Worm (Caenorhabditis elegans): ENCODE results near the gene M02D8.7.

Gene M02D8.7

DNA sequence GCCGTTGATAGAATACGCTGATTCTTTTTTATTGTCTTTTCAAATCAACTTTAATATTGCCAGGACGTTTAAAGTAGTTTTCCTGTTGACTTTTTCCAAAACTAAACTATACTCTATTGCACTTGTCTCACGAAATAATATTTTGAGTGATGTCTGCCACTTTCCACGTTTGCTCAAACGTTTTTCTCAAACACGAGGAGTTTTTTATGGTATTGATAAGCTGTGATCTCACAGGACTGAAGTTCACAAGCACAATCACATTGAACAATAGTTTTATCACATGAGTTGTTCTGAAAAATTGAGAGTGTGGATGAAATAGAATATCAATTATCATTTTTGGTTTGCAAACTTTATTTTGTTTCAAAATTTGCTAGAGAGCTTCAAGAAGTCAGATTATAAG lies 22.9 kb downstream of the M02D8.7 start:
- TF ChIP-seq hnd-1 (tag; optimal IDR thresholded peaks at IDR 0.05) (no peak), sea-1 (GFP tag; conservative IDR thresholded peaks at IDR 0.05) (no peak), F13C5.2 (tag; optimal IDR thresholded peaks at IDR 0.05) (no peak)

DNA sequence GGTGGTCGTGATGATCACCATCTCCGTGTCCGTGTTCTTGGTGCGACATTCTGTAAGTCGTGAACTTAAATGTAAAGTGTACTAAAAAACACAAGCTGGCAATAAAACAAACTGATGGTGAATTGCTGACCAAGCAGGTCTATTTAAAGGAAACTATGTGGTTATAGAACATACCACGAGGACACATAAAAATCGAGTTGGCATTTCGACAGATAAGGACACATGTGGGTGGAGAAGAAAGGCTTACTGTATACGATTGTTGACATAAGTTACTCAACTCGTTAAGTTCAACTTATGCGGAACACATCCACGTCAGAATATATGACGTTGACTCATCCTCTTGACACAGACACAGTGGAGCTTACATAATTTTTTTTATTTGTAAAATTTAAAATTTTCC lies 23.9 kb downstream of the M02D8.7 start, which contains the start of gene F53A9.8:
TSS of gene F53A9.8 (minus strand) at position 49 of the 400 bp plus-strand sequence.
- TF ChIP-seq pes-1 (GFP tag; IDR thresholded peaks at IDR 0.05) (no peak), hmbx-1 (tag; optimal IDR thresholded peaks at IDR 0.05) (no peak), B0310.2 (tag; optimal IDR thresholded peaks at IDR 0.05) (no peak), tbx-11 (GFP tag; IDR thresholded peaks at IDR 0.05) (no peak)

DNA sequence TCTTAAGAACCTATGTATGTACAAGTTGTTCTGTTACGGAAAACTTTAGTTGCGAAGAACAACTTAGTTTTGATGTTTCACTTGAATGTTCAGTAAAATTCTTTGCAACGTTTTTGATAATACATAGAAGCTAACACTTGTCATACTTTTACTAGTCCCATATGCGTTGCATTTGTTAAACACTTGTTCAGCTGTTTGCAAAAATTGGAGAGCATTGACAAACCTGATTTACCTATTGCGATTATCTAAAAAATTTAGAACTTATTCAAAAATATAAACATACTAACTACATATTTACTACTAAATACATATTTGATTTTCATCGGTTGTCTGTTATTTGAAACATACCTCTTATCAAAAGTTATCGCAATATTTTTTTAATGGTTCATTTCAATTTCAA lies 24.6 kb downstream of the M02D8.7 start:
- TF ChIP-seq tbx-37 (GFP tag; conservative IDR thresholded peaks at IDR 0.05): no peak
- no peak for TF ChIP-seq ceh-36 (tag; optimal IDR thresholded peaks at IDR 0.05)
- no peak for TF ChIP-seq ama-1 (optimal IDR thresholded peaks at IDR 0.05)
- TF ChIP-seq hmg-4 (GFP tag; optimal IDR thresholded peaks at IDR 0.05): no peak
- no peak for TF ChIP-seq tbx-11 (GFP tag; IDR thresholded peaks at IDR 0.05)
- no peak for TF ChIP-seq hnd-1 (tag; optimal IDR thresholded peaks at IDR 0.05)
- TF ChIP-seq tra-4 (tag; optimal IDR thresholded peaks at IDR 0.05): no peak
- TF ChIP-seq flt-1 (GFP tag; IDR thresholded peaks at IDR 0.05): no peak
- no peak for TF ChIP-seq sea-1 (GFP tag; conservative IDR thresholded peaks at IDR 0.05)
- TF ChIP-seq ceh-13 (GFP tag; optimal IDR thresholded peaks at IDR 0.05): no peak
- no peak for TF ChIP-seq hmbx-1 (tag; optimal IDR thresholded peaks at IDR 0.05)
- no peak for TF ChIP-seq B0310.2 (tag; optimal IDR thresholded peaks at IDR 0.05)
- no peak for TF ChIP-seq ets-7 (tag; optimal IDR thresholded peaks at IDR 0.05)
- TF ChIP-seq F13C5.2 (tag; optimal IDR thresholded peaks at IDR 0.05): no peak
- no peak for TF ChIP-seq pes-1 (GFP tag; IDR thresholded peaks at IDR 0.05)

DNA sequence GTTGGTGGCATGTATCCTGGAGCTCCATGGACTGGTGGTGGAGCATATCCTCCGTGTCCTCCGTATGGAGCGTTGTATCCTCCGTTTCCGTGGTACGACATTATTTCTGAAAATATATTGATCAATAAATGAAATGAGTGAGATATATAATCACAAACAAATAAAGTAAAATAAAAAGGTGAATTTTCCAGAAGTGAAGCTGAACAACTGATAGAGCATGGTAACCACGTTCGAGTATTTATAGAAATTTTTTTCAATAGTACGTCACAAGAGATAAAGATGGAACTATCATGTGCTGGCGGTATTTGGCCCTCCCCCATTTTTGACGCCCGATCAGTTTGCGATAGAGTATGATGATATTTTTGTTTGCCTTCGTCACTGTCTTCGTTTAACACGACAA lies 26.0 kb downstream of the M02D8.7 start, which contains the start of gene F53A9.7:
TSS of gene F53A9.7 (minus strand) at position 101 of the 400 bp plus-strand sequence.
- TF ChIP-seq tra-4 (tag; optimal IDR thresholded peaks at IDR 0.05) (no peak), ama-1 (optimal IDR thresholded peaks at IDR 0.05) (no peak), hmg-4 (GFP tag; optimal IDR thresholded peaks at IDR 0.05) (no peak), hmbx-1 (tag; optimal IDR thresholded peaks at IDR 0.05) (no peak), tbx-37 (GFP tag; conservative IDR thresholded peaks at IDR 0.05) (no peak), F13C5.2 (tag; optimal IDR thresholded peaks at IDR 0.05) (no peak), pes-1 (GFP tag; IDR thresholded peaks at IDR 0.05) (no peak), ceh-36 (tag; optimal IDR thresholded peaks at IDR 0.05) (no peak), B0310.2 (tag; optimal IDR thresholded peaks at IDR 0.05) (no peak)

DNA sequence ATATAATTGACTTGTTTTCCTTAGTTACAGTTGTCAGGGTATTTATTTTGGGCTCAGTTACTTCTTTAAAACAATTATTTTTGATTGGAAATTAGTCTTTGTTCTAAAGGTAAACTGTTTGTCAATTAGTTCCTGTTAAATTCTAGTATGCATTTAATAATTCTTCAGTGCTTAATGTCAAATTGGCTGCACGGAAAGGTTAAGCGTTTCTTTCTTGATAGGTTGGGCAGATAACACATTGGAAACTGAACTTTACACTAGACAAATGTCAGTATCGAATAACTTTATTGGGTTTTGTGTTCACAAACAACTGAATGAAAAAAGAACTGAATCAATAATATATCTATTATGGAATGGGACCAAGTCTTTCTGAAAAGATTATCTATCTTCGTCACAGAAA lies 28.0 kb downstream of the M02D8.7 start:
- TF ChIP-seq scrt-1 (GFP tag; IDR thresholded peaks at IDR 0.05): no peak
- no peak for TF ChIP-seq tra-4 (tag; optimal IDR thresholded peaks at IDR 0.05)
- TF ChIP-seq hmg-4 (GFP tag; optimal IDR thresholded peaks at IDR 0.05): no peak
- no peak for TF ChIP-seq pes-1 (GFP tag; IDR thresholded peaks at IDR 0.05)
- no peak for TF ChIP-seq ceh-13 (GFP tag; optimal IDR thresholded peaks at IDR 0.05)
- TF ChIP-seq hmbx-1 (tag; optimal IDR thresholded peaks at IDR 0.05): no peak
- TF ChIP-seq tbx-11 (GFP tag; IDR thresholded peaks at IDR 0.05): no peak
- TF ChIP-seq B0310.2 (tag; optimal IDR thresholded peaks at IDR 0.05): no peak
- TF ChIP-seq ama-1 (optimal IDR thresholded peaks at IDR 0.05): no peak
- no peak for TF ChIP-seq ets-7 (tag; optimal IDR thresholded peaks at IDR 0.05)
- TF ChIP-seq hnd-1 (tag; optimal IDR thresholded peaks at IDR 0.05): no peak
- no peak for TF ChIP-seq ceh-36 (tag; optimal IDR thresholded peaks at IDR 0.05)
- TF ChIP-seq flt-1 (GFP tag; IDR thresholded peaks at IDR 0.05): no peak
- TF ChIP-seq tbx-37 (GFP tag; conservative IDR thresholded peaks at IDR 0.05): no peak
- TF ChIP-seq F13C5.2 (tag; optimal IDR thresholded peaks at IDR 0.05): no peak
- TF ChIP-seq aly-1 (tag; optimal IDR thresholded peaks at IDR 0.05): no peak
- TF ChIP-seq sea-1 (GFP tag; conservative IDR thresholded peaks at IDR 0.05): no peak

DNA sequence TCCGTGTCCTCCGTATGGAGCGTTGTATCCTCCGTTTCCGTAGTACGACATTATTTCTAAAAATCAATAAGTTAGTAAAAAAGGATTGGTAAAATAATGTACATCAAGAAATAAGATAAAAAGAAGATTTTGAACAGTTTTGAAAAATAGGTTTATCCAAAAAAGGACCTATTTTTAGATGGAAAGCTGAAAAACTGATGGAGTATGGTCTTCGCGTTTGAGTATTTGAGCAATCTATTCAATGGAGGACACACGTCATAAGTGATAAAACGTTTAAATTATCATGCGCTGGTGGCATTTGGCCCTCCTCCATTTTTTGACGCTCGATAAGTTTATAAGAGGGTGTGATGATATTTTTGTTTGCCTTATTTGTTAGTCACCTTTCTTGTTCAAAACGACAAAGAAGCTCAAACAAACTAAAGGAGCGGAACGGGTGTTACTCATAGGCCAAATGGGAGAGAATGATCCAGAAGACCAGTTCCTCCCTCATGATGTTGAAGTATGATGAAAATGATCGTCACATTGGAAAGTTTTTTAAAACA lies 29.0 kb downstream of the M02D8.7 start, which contains the start of gene F53A9.6:
TSS of gene F53A9.6 (minus strand) at position 51 of the 542 bp plus-strand sequence.
- TF ChIP-seq flt-1 (GFP tag; IDR thresholded peaks at IDR 0.05) (no peak), tra-4 (tag; optimal IDR thresholded peaks at IDR 0.05) (no peak), ceh-36 (tag; optimal IDR thresholded peaks at IDR 0.05) (no peak), hmg-4 (GFP tag; optimal IDR thresholded peaks at IDR 0.05) (no peak), aly-1 (tag; optimal IDR thresholded peaks at IDR 0.05) (no peak), pes-1 (GFP tag; IDR thresholded peaks at IDR 0.05) (no peak)

DNA sequence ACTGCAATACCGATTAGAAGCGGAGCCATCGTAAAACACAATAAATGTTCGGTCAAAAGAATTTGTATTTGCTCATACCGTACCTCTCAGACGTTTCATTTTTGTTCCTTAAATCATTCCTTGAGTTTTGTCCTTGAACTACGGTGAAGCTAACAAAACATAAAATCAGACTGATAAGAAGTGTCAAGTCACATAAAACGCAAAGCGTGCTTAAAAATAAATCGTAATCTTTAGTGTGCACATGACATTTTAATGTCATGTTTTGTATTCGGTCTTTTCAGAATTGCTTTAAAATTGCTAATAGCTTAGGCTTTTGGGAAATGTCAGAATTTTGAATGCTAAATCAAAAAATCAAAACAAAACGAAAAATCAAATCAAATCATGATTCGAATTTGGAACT lies 30.1 kb downstream of the M02D8.7 start:
- TF ChIP-seq ets-7 (tag; optimal IDR thresholded peaks at IDR 0.05): no peak
- no peak for TF ChIP-seq F13C5.2 (tag; optimal IDR thresholded peaks at IDR 0.05)
- no peak for TF ChIP-seq hnd-1 (tag; optimal IDR thresholded peaks at IDR 0.05)
- TF ChIP-seq flt-1 (GFP tag; IDR thresholded peaks at IDR 0.05): no peak
- no peak for TF ChIP-seq tbx-37 (GFP tag; conservative IDR thresholded peaks at IDR 0.05)
- no peak for TF ChIP-seq ama-1 (optimal IDR thresholded peaks at IDR 0.05)
- no peak for TF ChIP-seq scrt-1 (GFP tag; IDR thresholded peaks at IDR 0.05)
- no peak for TF ChIP-seq hmg-4 (GFP tag; optimal IDR thresholded peaks at IDR 0.05)
- no peak for TF ChIP-seq sea-1 (GFP tag; conservative IDR thresholded peaks at IDR 0.05)
- no peak for TF ChIP-seq tbx-11 (GFP tag; IDR thresholded peaks at IDR 0.05)
- TF ChIP-seq ceh-36 (tag; optimal IDR thresholded peaks at IDR 0.05): no peak
- TF ChIP-seq pes-1 (GFP tag; IDR thresholded peaks at IDR 0.05): no peak
- no peak for TF ChIP-seq ceh-13 (GFP tag; optimal IDR thresholded peaks at IDR 0.05)
- TF ChIP-seq hmbx-1 (tag; optimal IDR thresholded peaks at IDR 0.05): no peak
- TF ChIP-seq tra-4 (tag; optimal IDR thresholded peaks at IDR 0.05): no peak
- TF ChIP-seq B0310.2 (tag; optimal IDR thresholded peaks at IDR 0.05): no peak
- no peak for TF ChIP-seq aly-1 (tag; optimal IDR thresholded peaks at IDR 0.05)

DNA sequence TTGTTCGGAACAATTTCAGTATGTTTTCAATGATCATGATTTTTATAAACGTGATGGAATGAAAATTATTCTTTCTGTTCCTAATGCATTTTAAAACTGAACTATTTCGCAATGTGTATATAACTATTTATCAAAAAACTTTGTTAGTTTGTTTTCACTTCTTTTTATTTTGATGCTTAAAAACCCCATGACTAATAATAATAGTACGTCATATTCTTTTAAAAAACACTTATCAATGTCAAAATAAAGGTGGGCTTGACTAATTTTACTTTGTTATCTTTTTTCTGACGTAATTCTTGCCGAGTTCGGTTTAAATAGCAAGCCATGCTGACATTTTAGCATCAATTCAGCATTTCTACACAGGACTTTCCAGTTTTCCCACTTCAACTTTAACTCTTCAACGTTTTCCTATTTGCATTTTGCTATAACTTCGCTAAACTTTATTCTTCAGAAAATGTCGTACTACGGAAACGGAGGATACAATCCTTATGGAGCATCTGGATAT lies 31.6 kb downstream of the M02D8.7 start, which contains the start of gene F53A9.1:
TSS of gene F53A9.1 (plus strand) at position 455 of the 505 bp plus-strand sequence.
- TF ChIP-seq F13C5.2 (tag; optimal IDR thresholded peaks at IDR 0.05) (no peak), B0310.2 (tag; optimal IDR thresholded peaks at IDR 0.05) (no peak), tra-4 (tag; optimal IDR thresholded peaks at IDR 0.05) (no peak), flt-1 (GFP tag; IDR thresholded peaks at IDR 0.05) (no peak)
